Fruit fly (Drosophila melanogaster): ENCODE data around the gene pho.

The pho gene

DNA sequence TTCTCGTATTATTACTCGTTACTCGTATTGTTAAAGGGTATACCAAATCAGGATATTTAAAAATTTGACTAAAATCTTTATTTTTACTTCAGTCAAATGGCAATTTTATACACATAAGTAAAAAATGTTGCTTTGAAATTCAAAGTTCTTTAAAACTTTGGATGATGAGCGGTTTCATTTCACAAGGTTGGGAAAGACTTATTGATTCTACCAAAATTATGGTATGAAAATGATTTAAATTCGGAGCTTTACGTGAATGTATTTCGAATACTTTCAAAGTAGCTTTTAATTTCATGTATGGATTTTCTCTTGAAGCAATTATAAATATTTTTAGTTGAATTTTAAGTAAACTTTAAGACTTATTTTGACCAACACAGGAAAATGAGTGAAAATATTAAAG is 34.3 kb downstream of the pho start, which contains the start of gene Kif3C:
Kif3C (plus strand) TSS at position 301 of the 400 bp plus-strand sequence.
- no peak for TF ChIP-seq CG17801 (GFP tag; optimal IDR thresholded peaks at IDR 0.05; ENCODE audit: partially characterized antibody)

DNA sequence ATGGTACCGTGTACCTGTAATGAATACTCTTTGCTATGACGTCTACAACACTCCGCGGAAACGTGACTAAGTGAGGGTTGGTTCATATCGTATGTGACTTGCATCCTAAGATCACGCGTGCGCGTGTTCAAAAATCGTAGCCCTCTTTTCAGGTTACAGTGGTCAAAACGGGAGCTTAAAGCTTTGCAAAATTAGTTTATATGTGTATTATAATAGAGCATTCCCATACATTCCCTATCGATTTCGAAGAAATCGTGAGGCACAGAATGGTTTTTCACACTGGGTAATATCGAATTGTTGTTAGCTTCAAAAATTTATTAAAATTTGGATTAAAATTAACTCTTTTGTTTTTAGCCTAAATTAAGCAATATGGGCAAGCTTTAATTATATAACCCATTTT is 35.0 kb downstream of the pho start:
- no peak for TF ChIP-seq CG17801 (GFP tag; optimal IDR thresholded peaks at IDR 0.05; ENCODE audit: partially characterized antibody)

DNA sequence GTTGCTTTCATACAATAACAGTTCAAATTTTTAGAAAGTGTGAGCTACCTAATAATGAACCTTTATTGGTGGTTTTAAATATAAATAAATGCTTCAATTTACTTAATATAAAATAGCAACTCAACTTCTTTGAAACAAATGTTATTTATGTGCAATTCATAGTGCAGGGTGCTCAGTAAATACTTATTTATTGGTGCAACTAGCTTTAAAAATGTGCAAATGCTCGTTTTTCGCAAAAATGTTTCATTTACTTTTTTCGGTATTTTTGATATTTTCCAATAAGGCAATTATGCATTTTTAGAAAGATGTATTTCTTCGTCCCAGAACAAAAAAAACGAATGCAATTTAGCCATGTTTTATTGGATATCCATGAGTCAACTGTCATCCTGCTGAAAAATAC is 36.7 kb downstream of the pho start:
- TF ChIP-seq CG17801 (GFP tag; optimal IDR thresholded peaks at IDR 0.05; ENCODE audit: partially characterized antibody), result no peak

DNA sequence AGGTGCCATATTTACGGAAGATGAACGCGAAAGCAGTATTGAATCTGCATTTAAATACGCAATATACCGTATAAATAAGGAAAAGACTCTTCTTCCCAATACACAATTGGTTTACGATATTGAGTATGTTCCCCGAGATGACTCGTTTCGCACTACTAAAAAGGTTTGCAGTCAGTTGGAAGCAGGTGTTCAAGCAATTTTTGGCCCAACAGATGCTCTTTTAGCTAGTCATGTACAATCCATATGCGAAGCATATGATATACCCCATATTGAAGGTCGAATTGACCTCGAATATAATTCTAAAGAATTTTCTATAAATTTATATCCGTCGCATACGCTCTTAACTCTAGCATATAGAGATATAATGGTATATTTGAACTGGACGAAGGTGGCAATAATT is 54.4 kb downstream of the pho start:
- TF ChIP-seq CG17801 (GFP tag; optimal IDR thresholded peaks at IDR 0.05; ENCODE audit: partially characterized antibody), result no peak

DNA sequence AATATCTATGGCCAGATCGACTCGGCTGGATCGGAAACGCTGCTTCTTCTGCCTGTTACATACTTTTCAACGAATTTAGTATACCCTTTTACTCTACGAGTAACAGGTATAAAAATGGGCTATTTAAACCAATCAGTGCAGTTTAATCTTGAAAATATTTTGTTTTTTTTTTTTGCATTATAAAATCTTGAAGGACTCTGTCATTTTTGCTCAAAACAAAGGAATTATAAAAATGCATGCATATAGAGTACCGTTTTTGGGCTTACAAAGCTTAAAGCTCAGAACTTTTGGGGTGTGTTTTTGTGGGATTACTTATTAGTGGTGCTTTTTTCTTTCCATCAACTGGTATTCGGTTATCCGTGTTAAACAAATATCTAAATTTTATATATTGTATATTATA is 55.1 kb downstream of the pho start, which contains the start of gene CG11155:
CG11155 (plus strand) TSS at position 313 of the 400 bp plus-strand sequence.
- no peak for TF ChIP-seq CG17801 (GFP tag; optimal IDR thresholded peaks at IDR 0.05; ENCODE audit: partially characterized antibody)

DNA sequence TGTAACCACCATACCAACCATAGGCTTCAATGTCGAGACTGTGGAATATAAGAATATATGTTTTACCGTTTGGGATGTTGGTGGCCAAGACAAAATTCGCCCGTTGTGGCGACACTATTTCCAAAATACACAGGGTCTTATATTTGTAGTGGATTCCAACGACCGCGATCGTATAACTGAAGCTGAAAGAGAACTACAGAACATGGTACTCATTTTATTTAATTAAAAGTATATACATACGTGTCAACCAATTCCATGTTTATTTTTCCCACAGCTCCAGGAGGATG is 57.0 kb downstream of the pho start:
- no peak for TF ChIP-seq CG17801 (GFP tag; optimal IDR thresholded peaks at IDR 0.05; ENCODE audit: partially characterized antibody)

DNA sequence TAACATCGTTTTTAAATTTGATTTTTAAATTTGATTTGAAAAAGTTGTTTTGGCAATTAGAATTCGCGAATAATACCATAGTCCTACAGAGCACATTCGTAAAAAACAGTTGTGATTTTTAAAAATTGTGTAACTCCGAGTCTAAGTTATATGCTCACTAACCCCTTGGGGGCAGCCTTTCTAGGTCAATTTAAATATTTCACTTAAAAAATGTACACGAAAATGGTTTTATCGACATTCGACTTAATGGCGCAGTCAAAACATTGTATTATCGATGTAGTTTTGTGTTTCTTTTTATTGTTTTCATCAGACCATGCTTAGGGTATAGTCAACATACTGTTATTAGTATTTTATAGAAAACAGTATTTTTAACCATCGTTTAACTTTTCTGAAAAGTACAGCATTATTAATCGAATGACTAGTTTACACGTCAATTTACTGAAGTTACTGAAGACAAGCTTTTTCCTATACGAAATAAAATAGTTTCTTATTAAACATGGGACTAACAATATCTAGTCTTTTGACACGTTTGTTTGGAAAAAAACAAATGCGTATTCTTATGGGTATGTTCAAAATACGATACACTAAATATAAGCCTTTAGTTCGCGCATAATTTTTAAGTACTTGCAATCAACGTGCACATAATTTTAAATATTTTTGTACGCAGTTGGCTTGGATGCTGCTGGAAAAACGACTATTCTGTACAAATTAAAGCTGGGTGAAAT is 57.5 kb downstream of the pho start, which contains the start of gene Arf4:
Arf4 (plus strand) TSS at position 399 of the 725 bp plus-strand sequence.
- peak; percentile 77 for TF ChIP-seq CG17801 (GFP tag; optimal IDR thresholded peaks at IDR 0.05; ENCODE audit: partially characterized antibody)

DNA sequence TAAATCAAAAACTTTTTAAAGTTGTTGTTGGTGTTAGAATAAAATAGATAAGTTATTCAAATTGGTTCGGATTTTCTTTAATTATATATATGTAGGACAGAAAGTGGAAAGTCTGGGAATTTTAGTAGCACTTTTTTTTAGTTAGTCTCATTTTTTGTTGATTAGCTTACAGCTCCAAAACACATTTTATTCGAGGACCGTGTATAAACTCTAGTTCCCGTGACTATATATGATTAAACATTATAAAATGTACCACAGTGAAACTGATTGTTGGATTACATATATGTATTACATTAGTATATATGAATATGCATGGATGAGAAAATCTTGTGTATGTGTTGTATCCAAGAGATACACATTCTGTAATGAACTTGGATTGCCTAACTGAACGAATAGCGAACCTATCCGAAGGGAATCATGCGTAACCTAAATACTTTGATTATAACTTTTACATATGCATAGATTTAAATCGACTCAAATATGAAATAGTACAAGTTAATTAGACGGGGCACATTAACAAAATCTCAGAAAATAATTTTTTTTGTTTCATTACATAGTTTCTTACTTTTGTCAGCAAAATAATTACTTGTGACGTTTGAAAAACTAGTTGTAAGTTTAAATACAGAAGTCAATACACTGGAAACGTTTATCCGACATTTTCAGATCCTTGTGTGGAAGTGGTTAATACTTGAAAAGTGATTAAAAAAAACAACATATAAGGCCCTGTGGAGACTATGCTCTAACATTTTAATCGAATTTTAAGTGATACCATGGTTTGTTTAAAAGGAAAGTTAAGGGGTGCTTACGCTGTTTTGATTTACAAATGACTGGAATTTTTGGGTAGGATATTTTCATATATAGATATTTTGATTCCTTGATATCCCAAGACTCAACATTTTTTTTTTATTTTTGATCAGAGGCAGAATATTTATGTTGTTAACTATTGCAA is 58.5 kb downstream of the pho start, which contains the start of gene Cals:
Cals (minus strand) TSS at position 700 of the 949 bp plus-strand sequence.
- no peak for TF ChIP-seq CG17801 (GFP tag; optimal IDR thresholded peaks at IDR 0.05; ENCODE audit: partially characterized antibody)
